Fruit fly (Drosophila melanogaster): Measurements from ENCODE around the gene CG14712.

CG14712 gene

dm6 chr3R:11582253-11582589 is 46.3 kb upstream of the CG14712 start (continued):
- TF ChIP-seq sna (GFP tag; IDR thresholded peaks at IDR 0.05; ENCODE audit: partially characterized antibody) (no peak), CG4707 (GFP tag; optimal IDR thresholded peaks at IDR 0.05) (no peak), CG10959 (GFP tag; IDR thresholded peaks at IDR 0.05) (no peak), pros (GFP tag; optimal IDR thresholded peaks at IDR 0.05) (no peak), CG13287 (GFP tag; IDR thresholded peaks at IDR 0.05; ENCODE audit: partially characterized antibody) (no peak), pita (GFP tag; optimal IDR thresholded peaks at IDR 0.05) (no peak), al (GFP tag; IDR thresholded peaks at IDR 0.05) (peak; percentile 38; the same call in 1 of the 2 replicates), aop (GFP tag; IDR thresholded peaks at IDR 0.05) (no peak), otp (GFP tag; IDR thresholded peaks at IDR 0.05) (peak; percentile 64; the same call in 1 of the 3 replicates), fd3F (GFP tag; optimal IDR thresholded peaks at IDR 0.05) (peak; percentile 65), Ptx1 (GFP tag; IDR thresholded peaks at IDR 0.05) (peak; percentile 87), CG14965 (GFP tag; optimal IDR thresholded peaks at IDR 0.05; ENCODE audit: borderline replicate concordance) (no peak), CG3065 (GFP tag; optimal IDR thresholded peaks at IDR 0.05) (no peak), kah (GFP tag; optimal IDR thresholded peaks at IDR 0.05) (peak; percentile 47), Opbp (GFP tag; IDR thresholded peaks at IDR 0.05; ENCODE audit: partially characterized antibody) (no peak), ssp (GFP tag; IDR thresholded peaks at IDR 0.05) (peak; percentile 62; the same call in 1 of the 2 replicates), CG1603 (tag; optimal IDR thresholded peaks at IDR 0.05) (peak; percentile 84), BtbVII (GFP tag; optimal IDR thresholded peaks at IDR 0.05) (no peak), Ets97D (GFP tag; optimal IDR thresholded peaks at IDR 0.05) (peak; percentile 20), YL-1 (GFP tag; optimal IDR thresholded peaks at IDR 0.05) (no peak), B-H2 (GFP tag; optimal IDR thresholded peaks at IDR 0.05) (no peak), CG6654 (GFP tag; optimal IDR thresholded peaks at IDR 0.05) (no peak), C15 (GFP tag; IDR thresholded peaks at IDR 0.05) (no peak), Aef1 (GFP tag; IDR thresholded peaks at IDR 0.05) (peak; percentile 64; the same call in 2 of the 3 replicates), Sry-δ (GFP tag; optimal IDR thresholded peaks at IDR 0.05) (no peak), p53 (GFP tag; optimal IDR thresholded peaks at IDR 0.05) (no peak), PHDP (tag; optimal IDR thresholded peaks at IDR 0.05) (peak; percentile 67), CG7372 (GFP tag; IDR thresholded peaks at IDR 0.05) (0 out of 2 replicates have a peak, but pooled peaks have one; percentile 36), CG7556 (GFP tag; optimal IDR thresholded peaks at IDR 0.05) (peak; percentile 57), ase (GFP tag; IDR thresholded peaks at IDR 0.05) (peak; percentile 63; the same call in 1 of the 3 replicates), CG17912 (GFP tag; optimal IDR thresholded peaks at IDR 0.05) (no peak), CG34224 (GFP tag; IDR thresholded peaks at IDR 0.05; ENCODE audit: partially characterized antibody) (no peak), crp (GFP tag; optimal IDR thresholded peaks at IDR 0.05) (peak in 1 of 2 experiments; percentile 10), da (GFP tag; optimal IDR thresholded peaks at IDR 0.05) (no peak), salm (tag; optimal IDR thresholded peaks at IDR 0.05) (peak; percentile 52), fd96Cb (tag; optimal IDR thresholded peaks at IDR 0.05) (peak; percentile 62)

dm6 chr3R:11589764-11590358 is 38.7 kb upstream of the CG14712 start, which contains the start of gene CG6791:
CG6791 (minus strand) TSS chr3R:11590146.
- TF ChIP-seq CG2129 (GFP tag; IDR thresholded peaks at IDR 0.05; ENCODE audit: partially characterized antibody): peak; percentile 57; the same call in 1 of the 2 replicates
- no peak for TF ChIP-seq Hr3 (GFP tag; optimal IDR thresholded peaks at IDR 0.05)
- TF ChIP-seq vfl (GFP tag; optimal IDR thresholded peaks at IDR 0.05): no peak
- no peak for TF ChIP-seq ATbp (GFP tag; optimal IDR thresholded peaks at IDR 0.05)
- no peak for TF ChIP-seq CG6175 (GFP tag; IDR thresholded peaks at IDR 0.05)
- no peak for TF ChIP-seq sug (tag; optimal IDR thresholded peaks at IDR 0.05)
- no peak for TF ChIP-seq CG9876 (GFP tag; optimal IDR thresholded peaks at IDR 0.05)
- TF ChIP-seq HmgD (GFP tag; optimal IDR thresholded peaks at IDR 0.05): no peak
- TF ChIP-seq ham (GFP tag; IDR thresholded peaks at IDR 0.05): no peak
- TF ChIP-seq zen (tag; optimal IDR thresholded peaks at IDR 0.05): no peak
- no peak for TF ChIP-seq sr (GFP tag; IDR thresholded peaks at IDR 0.05)
- TF ChIP-seq Myb (GFP tag; optimal IDR thresholded peaks at IDR 0.05): no peak
- no peak for TF ChIP-seq gcm (GFP tag; optimal IDR thresholded peaks at IDR 0.05)
- peak; percentile 29 for TF ChIP-seq CG9797 (GFP tag; optimal IDR thresholded peaks at IDR 0.05)
- TF ChIP-seq Ada2b (GFP tag; IDR thresholded peaks at IDR 0.05): no peak
- no peak for TF ChIP-seq ERR (GFP tag; optimal IDR thresholded peaks at IDR 0.05)

Measured in whole organism, embryonic.